Fruit fly (Drosophila melanogaster) whole organism, adult: ENCODE results near the gene Ir25a.

ENCODE experiments used
- CG11617 ChIP-seq: fragments of 200-800 bp; sonication (Bioruptor generic); optimal IDR thresholded peaks from 2 replicates; lab custom pipeline; 2017; ENCODE audit warnings: mild to moderate bottlenecking, missing biosample characterization, missing genetic modification reagents, missing genetic modification characterization
- CG12768 ChIP-seq: fragments of 200-800 bp; sonication (Bioruptor generic); optimal IDR thresholded peaks from 2 replicates; lab custom pipeline; 2017; ENCODE audit warnings: missing biosample characterization, missing genetic modification characterization, mild to moderate bottlenecking, moderate library complexity, missing genetic modification reagents
- CG14711 ChIP-seq: fragments of 200-800 bp; sonication (Bioruptor generic); optimal IDR thresholded peaks from 2 replicates; lab custom pipeline; 2018; ENCODE audit warnings: missing biosample characterization, mild to moderate bottlenecking, missing genetic modification characterization, moderate library complexity
- CG1620 ChIP-seq: fragments of 200-800 bp; sonication (Bioruptor generic); optimal IDR thresholded peaks from 2 replicates; lab custom pipeline; 2016; ENCODE audit warnings: missing biosample characterization, missing genetic modification characterization
- CG33017 ChIP-seq: fragments of 200-800 bp; sonication (Bioruptor generic); optimal IDR thresholded peaks from 2 replicates; lab custom pipeline; 2018; ENCODE audit warnings: missing biosample characterization, mild to moderate bottlenecking, missing genetic modification characterization, moderate library complexity
- CG5204 ChIP-seq: fragments of 200-800 bp; sonication (Bioruptor generic); optimal IDR thresholded peaks from 2 replicates; lab custom pipeline; 2016; ENCODE audit warnings: missing biosample characterization, missing genetic modification characterization
- CG7045 ChIP-seq: fragments of 200-800 bp; sonication (Bioruptor generic); optimal IDR thresholded peaks from 2 replicates; lab custom pipeline; 2017; ENCODE audit warnings: missing biosample characterization, mild to moderate bottlenecking, missing genetic modification characterization
- CG7101 ChIP-seq: fragments of 200-800 bp; sonication (Bioruptor generic); optimal IDR thresholded peaks from 2 replicates; lab custom pipeline; 2018; ENCODE audit warnings: missing biosample characterization, mild to moderate bottlenecking, missing genetic modification characterization, moderate library complexity
- Clk ChIP-seq: fragments of 200-800 bp; sonication (Bioruptor generic); optimal IDR thresholded peaks from 2 replicates; lab custom pipeline; 2017; ENCODE audit warnings: missing biosample characterization, missing genetic modification characterization
- Crg-1 ChIP-seq: fragments of 200-800 bp; sonication (Bioruptor generic); optimal IDR thresholded peaks from 2 replicates; lab custom pipeline; 2016; ENCODE audit warnings: missing biosample characterization, missing genetic modification characterization
- Hr96 ChIP-seq: fragments of 200-800 bp; sonication (Bioruptor generic); optimal IDR thresholded peaks from 2 replicates; lab custom pipeline; 2016; ENCODE audit warnings: missing biosample characterization, missing genetic modification characterization
- Mnt ChIP-seq: fragments of 200-800 bp; sonication (Bioruptor generic); optimal IDR thresholded peaks from 2 replicates; lab custom pipeline; 2016; ENCODE audit warnings: missing biosample characterization, mild to moderate bottlenecking, missing genetic modification characterization
- bab1 ChIP-seq: fragments of 200-800 bp; sonication (Bioruptor generic); optimal IDR thresholded peaks from 3 replicates; lab custom pipeline; 2019; ENCODE audit warnings: missing biosample characterization, mild to moderate bottlenecking, missing genetic modification characterization, moderate library complexity
- cic ChIP-seq: fragments of 200-800 bp; sonication (Bioruptor generic); optimal IDR thresholded peaks from 2 replicates; lab custom pipeline; 2017; ENCODE audit warnings: missing biosample characterization, mild to moderate bottlenecking, missing genetic modification characterization, moderate library complexity
- cnc ChIP-seq, 2 experiments: fragments of >200 bp; optimal IDR thresholded peaks; 2 replicates each; lab custom pipeline; 2017
- kay ChIP-seq: fragments of 200-800 bp; sonication (Bioruptor generic); peaks from one replicate; lab custom pipeline; 2016; ENCODE audit warnings: missing biosample characterization, missing genetic modification characterization, borderline replicate concordance
- ovo ChIP-seq: fragments of 200-800 bp; sonication (Bioruptor generic); optimal IDR thresholded peaks from 2 replicates; lab custom pipeline; 2016; ENCODE audit warnings: missing biosample characterization, missing genetic modification characterization
- pad ChIP-seq: fragments of 200-800 bp; sonication (Bioruptor generic); optimal IDR thresholded peaks from 3 replicates; lab custom pipeline; 2017; ENCODE audit warnings: missing biosample characterization, missing genetic modification characterization, mild to moderate bottlenecking, moderate library complexity, missing genetic modification reagents
- tj ChIP-seq: fragments of 200-800 bp; sonication (Bioruptor generic); optimal IDR thresholded peaks from 3 replicates; lab custom pipeline; 2017; ENCODE audit warnings: missing biosample characterization, mild to moderate bottlenecking, missing genetic modification characterization, moderate library complexity
- toe ChIP-seq: fragments of 200-800 bp; sonication (Bioruptor generic); optimal IDR thresholded peaks from 2 replicates; lab custom pipeline; 2016; ENCODE audit warnings: missing biosample characterization, missing genetic modification characterization

The Ir25a gene

dm6 chr2L:4856118-4856517, 21.0 kb upstream of the Ir25a start:
- no peak for TF ChIP-seq tj (GFP tag; lab: Kevin White, UChicago)
- no peak for TF ChIP-seq CG7045 (GFP tag; lab: Kevin White, UChicago)
- no peak for TF ChIP-seq Crg-1 (GFP tag; lab: Kevin White, UChicago)
- no peak for TF ChIP-seq ovo (GFP tag; lab: Kevin White, UChicago)
- no peak for TF ChIP-seq Hr96
- TF ChIP-seq CG1620 (GFP tag; lab: Kevin White, UChicago): no peak
- no peak for TF ChIP-seq CG7101 (tag; lab: Kevin White, UChicago)
- TF ChIP-seq CG5204 (GFP tag; lab: Kevin White, UChicago): no peak
- no peak for TF ChIP-seq CG11617 (GFP tag; lab: Kevin White, UChicago)
- TF ChIP-seq bab1: no peak
- TF ChIP-seq CG33017 (tag; lab: Kevin White, UChicago): no peak
- no peak for TF ChIP-seq pad (GFP tag; lab: Kevin White, UChicago)

dm6 chr2L:4854822-4855221, 19.7 kb upstream of the Ir25a start:
- TF ChIP-seq CG7101 (tag; lab: Kevin White, UChicago) (no peak), Hr96 (no peak), Clk (GFP tag; lab: Kevin White, UChicago) (no peak), CG7045 (GFP tag; lab: Kevin White, UChicago) (no peak), ovo (GFP tag; lab: Kevin White, UChicago) (no peak), cnc (optimal IDR thresholded peaks at IDR 0.05; lab: Kevin White, UChicago) (no peak), pad (GFP tag; lab: Kevin White, UChicago) (no peak), kay (no peak), CG12768 (GFP tag; lab: Kevin White, UChicago) (no peak), CG14711 (tag; lab: Kevin White, UChicago) (no peak), CG11617 (GFP tag; lab: Kevin White, UChicago) (no peak), Crg-1 (GFP tag; lab: Kevin White, UChicago) (no peak), CG1620 (GFP tag; lab: Kevin White, UChicago) (no peak)

- no peak for TF ChIP-seq Mnt
Observed at dm6 chr2L:4852605-4853102, 17.6 kb upstream of the Ir25a start, which contains the start of gene smog. smog (plus strand) TSS chr2L:4852864.

- TF ChIP-seq cic (GFP tag; lab: Kevin White, UChicago) (peak; percentile 38), CG11617 (GFP tag; lab: Kevin White, UChicago) (peak; percentile 92), Crg-1 (GFP tag; lab: Kevin White, UChicago) (peak; percentile 93), CG7045 (GFP tag; lab: Kevin White, UChicago) (peak; percentile 93), cnc (optimal IDR thresholded peaks at IDR 0.05; lab: Kevin White, UChicago) (no peak), Mnt (peak; percentile 81), CG1620 (GFP tag; lab: Kevin White, UChicago) (peak; percentile 87), toe (peak; percentile 89), CG5204 (GFP tag; lab: Kevin White, UChicago) (peak; percentile 80), Hr96 (peak; percentile 72), tj (GFP tag; lab: Kevin White, UChicago) (peak; percentile 68), CG14711 (tag; lab: Kevin White, UChicago) (peak; percentile 97), kay (no peak), Clk (GFP tag; lab: Kevin White, UChicago) (peak; percentile 86), CG12768 (GFP tag; lab: Kevin White, UChicago) (peak; percentile 96), bab1 (peak; percentile 94), pad (GFP tag; lab: Kevin White, UChicago) (peak; percentile 87), ovo (GFP tag; lab: Kevin White, UChicago) (peak; percentile 72), CG7101 (tag; lab: Kevin White, UChicago) (peak; percentile 98), CG33017 (tag; lab: Kevin White, UChicago) (peak; percentile 97)
Observed at dm6 chr2L:4850356-4850755, 15.3 kb upstream of the Ir25a start, which contains the start of the genes mRpS2 and Mon1. mRpS2 (minus strand) TSS chr2L:4850419. Mon1 (plus strand) TSS chr2L:4850641.

dm6 chr2L:4847191-4847853, 12.2 kb upstream of the Ir25a start, which contains the start of the genes mxt and CG11927:
mxt (minus strand) TSS chr2L:4847295.
CG11927 (plus strand) TSS chr2L:4847766.
- TF ChIP-seq Hr96 (no peak), toe (no peak), Mnt (peak; percentile 28), kay (no peak), cic (GFP tag; lab: Kevin White, UChicago) (no peak), Clk (GFP tag; lab: Kevin White, UChicago) (no peak), bab1 (no peak), CG5204 (GFP tag; lab: Kevin White, UChicago) (no peak), tj (GFP tag; lab: Kevin White, UChicago) (peak; percentile 3), CG33017 (tag; lab: Kevin White, UChicago) (no peak), CG1620 (GFP tag; lab: Kevin White, UChicago) (peak; percentile 53), pad (GFP tag; lab: Kevin White, UChicago) (peak; percentile 33), Crg-1 (GFP tag; lab: Kevin White, UChicago) (peak; percentile 29), CG7101 (tag; lab: Kevin White, UChicago) (peak; percentile 27), CG7045 (GFP tag; lab: Kevin White, UChicago) (no peak), cnc (optimal IDR thresholded peaks at IDR 0.05; lab: Kevin White, UChicago) (no peak), CG11617 (GFP tag; lab: Kevin White, UChicago) (peak; percentile 47), ovo (GFP tag; lab: Kevin White, UChicago) (peak; percentile 42), CG14711 (tag; lab: Kevin White, UChicago) (peak; percentile 12), CG12768 (GFP tag; lab: Kevin White, UChicago) (no peak)
